Worm (Caenorhabditis elegans) whole organism, L4/young adult: Measurements from ENCODE around the gene M70.5.

Experiments
- W03F9.2 ChIP-seq: fragments of 150-350 bp; optimal IDR thresholded peaks from 2 replicates; lab custom pipeline; 2014; ENCODE audit warnings: missing biosample characterization, missing genetic modification characterization
- dao-5 ChIP-seq: sonication (generic microtip); optimal IDR thresholded peaks from 2 replicates; lab custom pipeline; 2016; ENCODE audit warnings: missing genotype, missing genetic modification characterization, moderate library complexity, missing compliant biosample characterization
- him-1 ChIP-seq: sonication (generic microtip); optimal IDR thresholded peaks from 2 replicates; lab custom pipeline; 2016; ENCODE audit warnings: missing genotype, missing genetic modification reagents, missing genetic modification characterization, missing compliant biosample characterization

ce11 chrIV:2246150-2246549 is 29.3 kb downstream of the M70.5 start:
- no peak for TF ChIP-seq him-1 (tag; lab: Kevin White, UChicago)
- no peak for TF ChIP-seq W03F9.2 (tag; lab: Kevin White, UChicago)
- TF ChIP-seq dao-5 (tag; lab: Kevin White, UChicago) = no peak
